Fruit fly (Drosophila melanogaster): ENCODE results near the gene CG15160.

DNA sequence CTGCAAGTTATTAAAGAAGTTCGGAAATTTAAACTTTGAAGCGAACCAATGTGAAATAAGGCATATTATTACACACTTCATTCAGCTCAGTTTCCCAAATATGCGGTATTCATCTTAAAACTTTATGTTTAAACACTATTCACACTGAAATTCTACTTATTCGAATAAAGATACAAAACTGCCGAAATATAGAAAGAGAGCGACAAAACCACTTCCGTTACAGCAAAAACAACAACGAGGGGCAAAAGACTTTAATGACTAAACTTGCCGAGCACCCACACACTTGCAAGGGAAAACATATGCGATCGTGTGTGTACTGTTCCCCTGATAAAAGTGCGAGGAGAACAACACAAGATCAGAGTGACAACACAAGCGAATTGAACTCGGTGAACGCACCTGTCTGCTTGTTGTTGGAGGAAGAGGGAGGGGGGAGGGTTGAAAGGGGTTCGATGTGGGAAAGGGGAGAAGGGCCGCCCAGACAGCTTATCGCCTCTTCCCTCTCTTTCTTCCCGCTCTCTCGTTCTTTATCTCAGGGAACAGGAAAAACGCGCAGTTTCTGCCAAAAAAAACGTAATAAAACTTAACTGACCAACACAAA is 29.1 kb upstream of the CG15160 start:
- TF ChIP-seq insv (optimal IDR thresholded peaks at IDR 0.05) (no peak), h (optimal IDR thresholded peaks at IDR 0.05) (no peak), psq (optimal IDR thresholded peaks at IDR 0.05) (no peak)

All from Kc167 (cell line).